Worm (Caenorhabditis elegans) whole organism, late embryonic: ENCODE results near the gene D2024.1.

Experiments
- ama-1 ChIP-seq: fragments of 150-350 bp; optimal IDR thresholded peaks from 2 replicates; lab custom pipeline; 2014
- ceh-22 ChIP-seq: sonication (generic microtip); optimal IDR thresholded peaks from 2 replicates; lab custom pipeline; 2017; ENCODE audit warnings: missing biosample characterization, missing genetic modification characterization
- ceh-9 ChIP-seq: sonication (generic microtip); optimal IDR thresholded peaks from 2 replicates; lab custom pipeline; 2016; ENCODE audit warnings: mild to moderate bottlenecking, missing genetic modification characterization, inconsistent platforms, missing compliant biosample characterization
- elt-2 ChIP-seq: sonication (generic microtip); optimal IDR thresholded peaks from 2 replicates; lab custom pipeline; 2016; ENCODE audit warnings: missing genetic modification reagents, missing genetic modification characterization, missing compliant biosample characterization
- fkh-10 ChIP-seq: fragments of 150-350 bp; optimal IDR thresholded peaks from 2 replicates; lab custom pipeline; 2014; ENCODE audit warnings: missing biosample characterization, missing genetic modification reagents, missing genetic modification characterization
- nhr-11 ChIP-seq: fragments of 150-350 bp; optimal IDR thresholded peaks from 2 replicates; lab custom pipeline; 2014; ENCODE audit warnings: missing biosample characterization, missing genetic modification characterization

DNA sequence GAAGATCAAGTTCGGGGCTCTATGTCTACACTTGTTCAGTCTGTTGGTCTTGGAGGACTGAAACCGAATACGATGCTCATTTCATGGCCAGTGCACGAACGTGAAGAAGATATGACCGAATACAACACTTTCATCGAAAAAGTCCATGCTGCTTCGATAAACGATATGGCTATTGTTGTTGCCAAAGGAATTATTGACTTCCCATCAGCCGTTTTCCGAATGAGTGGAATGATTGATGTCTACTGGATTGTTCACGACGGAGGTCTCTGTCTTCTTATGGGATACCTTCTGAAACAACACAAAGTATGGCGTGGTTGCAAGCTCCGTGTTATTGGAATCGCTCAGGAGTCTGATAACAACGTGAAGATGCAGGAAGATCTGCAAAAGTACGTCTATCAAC is 31.1 kb upstream of the D2024.1 start:
- TF ChIP-seq ceh-9 (tag; lab: Kevin White, UChicago): no peak
- no peak for TF ChIP-seq nhr-11
- no peak for TF ChIP-seq elt-2 (tag; lab: Kevin White, UChicago)
- TF ChIP-seq fkh-10 (GFP tag; lab: Kevin White, UChicago): no peak
- TF ChIP-seq ceh-22 (tag; lab: Kevin White, UChicago): no peak
- TF ChIP-seq ama-1 (lab: Kevin White, UChicago): no peak
